Fruit fly (Drosophila melanogaster) whole organism, embryonic: ENCODE results near the gene mahe.

ENCODE experiments used
- CG10274 ChIP-seq: fragments of 200-800 bp; sonication (Bioruptor generic); optimal IDR thresholded peaks from 3 replicates; lab custom pipeline; 2017; ENCODE audit warnings: missing biosample characterization, mild to moderate bottlenecking, missing genetic modification characterization
- CG10979 ChIP-seq: fragments of 200-800 bp; sonication (Bioruptor generic); optimal IDR thresholded peaks from 2 replicates; lab custom pipeline; 2018; ENCODE audit warnings: missing biosample characterization, mild to moderate bottlenecking, missing genetic modification characterization, moderate library complexity
- CG12104 ChIP-seq: fragments of 200-800 bp; sonication (Bioruptor generic); optimal IDR thresholded peaks from 3 replicates; lab custom pipeline; 2016; ENCODE audit warnings: missing biosample characterization, missing genetic modification characterization
- CG12236 ChIP-seq: fragments of 200-800 bp; sonication (Bioruptor generic); optimal IDR thresholded peaks from 2 replicates; lab custom pipeline; 2016; ENCODE audit warnings: missing biosample characterization, missing genetic modification characterization
- CG13287 ChIP-seq: fragments of 200-800 bp; sonication (Bioruptor generic); IDR thresholded peaks from 2 replicates; pipeline ENCODE4 v1.3.6; 2022; ENCODE audit warnings: missing biosample characterization, missing genetic modification characterization; ENCODE audit not compliant: partially characterized antibody
- CG14667 ChIP-seq: fragments of 200-800 bp; sonication (Bioruptor generic); IDR thresholded peaks from 2 replicates; pipeline ENCODE4 v1.3.6; 2022; ENCODE audit warnings: missing biosample characterization, missing genetic modification characterization
- CG14965 ChIP-seq: fragments of 200-800 bp; sonication (Bioruptor generic); optimal IDR thresholded peaks from 2 replicates; lab custom pipeline; 2016; ENCODE audit warnings: missing biosample characterization, missing genetic modification characterization, borderline replicate concordance
- CG1647 ChIP-seq: fragments of 200-800 bp; sonication (Bioruptor generic); optimal IDR thresholded peaks from 3 replicates; lab custom pipeline; 2016; ENCODE audit warnings: missing biosample characterization, missing genetic modification characterization
- CG18599 ChIP-seq: fragments of 200-800 bp; sonication (Bioruptor generic); optimal IDR thresholded peaks from 3 replicates; lab custom pipeline; 2017; ENCODE audit warnings: missing biosample characterization, missing genetic modification characterization, mild to moderate bottlenecking, moderate library complexity, missing genetic modification reagents
- CG18764 ChIP-seq: fragments of 200-800 bp; sonication (Bioruptor generic); optimal IDR thresholded peaks from 3 replicates; lab custom pipeline; 2016; ENCODE audit warnings: missing biosample characterization, missing genetic modification characterization
- CG31388 ChIP-seq: fragments of 200-800 bp; sonication (Bioruptor generic); optimal IDR thresholded peaks from 2 replicates; lab custom pipeline; 2016; ENCODE audit warnings: missing biosample characterization, missing genetic modification characterization
- CG3163 ChIP-seq: fragments of 200-800 bp; sonication (Bioruptor generic); optimal IDR thresholded peaks from 3 replicates; lab custom pipeline; 2016; ENCODE audit warnings: missing biosample characterization, missing genetic modification characterization
- CG33557 ChIP-seq: fragments of 200-800 bp; sonication (Bioruptor generic); optimal IDR thresholded peaks from 2 replicates; lab custom pipeline; 2019; ENCODE audit warnings: missing biosample characterization, mild to moderate bottlenecking, missing genetic modification characterization, moderate library complexity
- CG3407 ChIP-seq: fragments of 200-800 bp; sonication (Bioruptor generic); optimal IDR thresholded peaks from 2 replicates; lab custom pipeline; 2018; ENCODE audit warnings: missing biosample characterization, mild to moderate bottlenecking, missing genetic modification characterization
- CG34376 ChIP-seq: fragments of 200-800 bp; sonication (Bioruptor generic); optimal IDR thresholded peaks from 2 replicates; lab custom pipeline; 2018; ENCODE audit warnings: missing biosample characterization, mild to moderate bottlenecking, missing genetic modification characterization
- CG4282 ChIP-seq: fragments of 200-800 bp; sonication (Bioruptor generic); optimal IDR thresholded peaks from 2 replicates; lab custom pipeline; 2016; ENCODE audit warnings: missing biosample characterization, missing genetic modification characterization
- CG5180 ChIP-seq: fragments of 200-800 bp; sonication (Bioruptor generic); optimal IDR thresholded peaks from 3 replicates; lab custom pipeline; 2017; ENCODE audit warnings: missing biosample characterization, missing genetic modification characterization, mild to moderate bottlenecking, moderate library complexity, missing genetic modification reagents
- CG6272 ChIP-seq: fragments of 200-800 bp; sonication (Bioruptor generic); IDR thresholded peaks from 2 replicates; pipeline ENCODE4 v1.3.6; 2022; ENCODE audit warnings: missing biosample characterization, missing genetic modification characterization
- CG7271 ChIP-seq: fragments of 200-800 bp; sonication (Bioruptor generic); optimal IDR thresholded peaks from 2 replicates; lab custom pipeline; 2018; ENCODE audit warnings: missing biosample characterization, mild to moderate bottlenecking, missing genetic modification characterization, moderate library complexity
- CG8089 ChIP-seq: fragments of 200-800 bp; sonication (Bioruptor generic); optimal IDR thresholded peaks from 3 replicates; lab custom pipeline; 2016; ENCODE audit warnings: missing biosample characterization, missing genetic modification characterization
- CG8359 ChIP-seq: fragments of 200-800 bp; sonication (Bioruptor generic); optimal IDR thresholded peaks from 2 replicates; lab custom pipeline; 2017; ENCODE audit warnings: missing biosample characterization, mild to moderate bottlenecking, missing genetic modification characterization, borderline replicate concordance
- CG9876 ChIP-seq: fragments of 200-800 bp; sonication (Bioruptor generic); optimal IDR thresholded peaks from 2 replicates; lab custom pipeline; 2016; ENCODE audit warnings: missing biosample characterization, missing genetic modification characterization
- Doc3 ChIP-seq: fragments of 200-800 bp; sonication (Bioruptor generic); IDR thresholded peaks from 3 replicates; pipeline ENCODE4 v1.3.6; 2022; ENCODE audit warnings: missing biosample characterization, missing genetic modification characterization; ENCODE audit not compliant: partially characterized antibody
- Dref ChIP-seq: fragments of 200-800 bp; sonication (Bioruptor generic); IDR thresholded peaks from 2 replicates; pipeline ENCODE4 v1.3.6; 2022; ENCODE audit warnings: missing biosample characterization, missing genetic modification characterization
- Fer1 ChIP-seq: fragments of 200-800 bp; sonication (Bioruptor generic); optimal IDR thresholded peaks from 2 replicates; lab custom pipeline; 2017; ENCODE audit warnings: missing biosample characterization, mild to moderate bottlenecking, missing genetic modification characterization
- Gsc ChIP-seq: fragments of 200-800 bp; sonication (Bioruptor generic); IDR thresholded peaks from 2 replicates; pipeline ENCODE4 v1.3.6; 2022; ENCODE audit warnings: missing biosample characterization, missing genetic modification characterization
- Jarid2 ChIP-seq: fragments of 200-800 bp; sonication (Bioruptor generic); optimal IDR thresholded peaks from 3 replicates; lab custom pipeline; 2017; ENCODE audit warnings: mild to moderate bottlenecking, missing biosample characterization, missing genetic modification reagents, missing genetic modification characterization
- Vsx1 ChIP-seq: fragments of 200-800 bp; sonication (Bioruptor generic); optimal IDR thresholded peaks from 2 replicates; lab custom pipeline; 2017; ENCODE audit warnings: missing biosample characterization, mild to moderate bottlenecking, missing genetic modification characterization, missing genetic modification reagents
- caup ChIP-seq: fragments of 200-800 bp; sonication (Bioruptor generic); optimal IDR thresholded peaks from 3 replicates; lab custom pipeline; 2017; ENCODE audit warnings: missing biosample characterization, mild to moderate bottlenecking, missing genetic modification characterization, moderate library complexity; ENCODE audit not compliant: severe bottlenecking
- chif ChIP-seq, 2 experiments: fragments of 200-800 bp; sonication (Bioruptor generic); optimal IDR thresholded peaks; 3 replicates each; lab custom pipeline; 2016; ENCODE audit warnings: missing biosample characterization in 2 of 2, missing genetic modification characterization in 2 of 2
- chinmo ChIP-seq: fragments of 200-800 bp; sonication (Bioruptor generic); IDR thresholded peaks from 4 replicates; pipeline ENCODE4 v1.3.6; 2022; ENCODE audit warnings: missing biosample characterization, missing genetic modification characterization; ENCODE audit not compliant: partially characterized antibody
- dysf ChIP-seq: fragments of 200-800 bp; sonication (Bioruptor generic); IDR thresholded peaks from 3 replicates; pipeline ENCODE4 v1.3.6; 2022; ENCODE audit warnings: missing biosample characterization, missing genetic modification characterization
- hbn ChIP-seq: fragments of 200-800 bp; sonication (Bioruptor generic); IDR thresholded peaks from 2 replicates; pipeline ENCODE4 v1.3.6; 2022; ENCODE audit warnings: missing biosample characterization, missing genetic modification characterization; ENCODE audit not compliant: partially characterized antibody
- hth ChIP-seq: fragments of >200 bp; optimal IDR thresholded peaks from 2 replicates; lab custom pipeline; 2017; ENCODE audit warnings: inconsistent platforms
- inv ChIP-seq: fragments of 200-800 bp; sonication (Bioruptor generic); IDR thresholded peaks from 2 replicates; pipeline ENCODE4 v1.3.6; 2022; ENCODE audit warnings: missing biosample characterization, missing genetic modification characterization; ENCODE audit not compliant: partially characterized antibody
- kni ChIP-seq: fragments of 200-800 bp; sonication (Bioruptor generic); optimal IDR thresholded peaks from 3 replicates; lab custom pipeline; 2017; ENCODE audit warnings: mild to moderate bottlenecking, missing biosample characterization, missing genetic modification reagents, missing genetic modification characterization
- org-1 ChIP-seq: fragments of 200-800 bp; sonication (Bioruptor generic); optimal IDR thresholded peaks from 2 replicates; lab custom pipeline; 2017; ENCODE audit warnings: missing biosample characterization, missing genetic modification characterization
- peb ChIP-seq: fragments of 200-800 bp; sonication (Bioruptor generic); IDR thresholded peaks from 2 replicates; pipeline ENCODE4 v1.3.6; 2022; ENCODE audit warnings: missing biosample characterization, missing genetic modification characterization
- pho ChIP-seq: fragments of 200-800 bp; sonication (Bioruptor generic); optimal IDR thresholded peaks from 2 replicates; lab custom pipeline; 2016; ENCODE audit warnings: missing biosample characterization, missing genetic modification characterization
- pnt ChIP-seq: fragments of 200-800 bp; sonication (Bioruptor generic); optimal IDR thresholded peaks from 3 replicates; lab custom pipeline; 2016; ENCODE audit warnings: missing biosample characterization, missing genetic modification characterization
- pros ChIP-seq: fragments of 200-800 bp; sonication (Bioruptor generic); optimal IDR thresholded peaks from 3 replicates; lab custom pipeline; 2019; ENCODE audit warnings: missing biosample characterization, mild to moderate bottlenecking, missing genetic modification characterization, moderate library complexity
- psq ChIP-seq: fragments of 200-800 bp; sonication (Bioruptor generic); optimal IDR thresholded peaks from 2 replicates; lab custom pipeline; 2017; ENCODE audit warnings: missing biosample characterization, missing genetic modification characterization
- rib ChIP-seq: fragments of 200-800 bp; sonication (Bioruptor generic); IDR thresholded peaks from 2 replicates; pipeline ENCODE4 v1.3.6; 2022; ENCODE audit warnings: missing biosample characterization, missing genetic modification characterization
- tll ChIP-seq, 2 experiments: fragments of 200-800 bp in 1 of 2; fragments of >200 bp in 1 of 2; sonication (Bioruptor generic) in 1 of 2; optimal IDR thresholded peaks; 2 replicates each; lab custom pipeline; 2017 to 2019; ENCODE audit warnings: missing biosample characterization in 2 of 2, missing genetic modification characterization in 2 of 2, mild to moderate bottlenecking in 1 of 2, moderate library complexity in 1 of 2
- tx ChIP-seq: fragments of 200-800 bp; sonication (Bioruptor generic); optimal IDR thresholded peaks from 2 replicates; lab custom pipeline; 2016; ENCODE audit warnings: missing biosample characterization, missing genetic modification characterization
- unpg ChIP-seq: fragments of 200-800 bp; sonication (Bioruptor generic); optimal IDR thresholded peaks from 3 replicates; lab custom pipeline; 2018; ENCODE audit warnings: missing biosample characterization, mild to moderate bottlenecking, missing genetic modification characterization, moderate library complexity
- vfl ChIP-seq: fragments of 200-800 bp; sonication (Bioruptor generic); optimal IDR thresholded peaks from 2 replicates; lab custom pipeline; 2016; ENCODE audit warnings: missing biosample characterization, missing genetic modification characterization

Gene mahe

DNA sequence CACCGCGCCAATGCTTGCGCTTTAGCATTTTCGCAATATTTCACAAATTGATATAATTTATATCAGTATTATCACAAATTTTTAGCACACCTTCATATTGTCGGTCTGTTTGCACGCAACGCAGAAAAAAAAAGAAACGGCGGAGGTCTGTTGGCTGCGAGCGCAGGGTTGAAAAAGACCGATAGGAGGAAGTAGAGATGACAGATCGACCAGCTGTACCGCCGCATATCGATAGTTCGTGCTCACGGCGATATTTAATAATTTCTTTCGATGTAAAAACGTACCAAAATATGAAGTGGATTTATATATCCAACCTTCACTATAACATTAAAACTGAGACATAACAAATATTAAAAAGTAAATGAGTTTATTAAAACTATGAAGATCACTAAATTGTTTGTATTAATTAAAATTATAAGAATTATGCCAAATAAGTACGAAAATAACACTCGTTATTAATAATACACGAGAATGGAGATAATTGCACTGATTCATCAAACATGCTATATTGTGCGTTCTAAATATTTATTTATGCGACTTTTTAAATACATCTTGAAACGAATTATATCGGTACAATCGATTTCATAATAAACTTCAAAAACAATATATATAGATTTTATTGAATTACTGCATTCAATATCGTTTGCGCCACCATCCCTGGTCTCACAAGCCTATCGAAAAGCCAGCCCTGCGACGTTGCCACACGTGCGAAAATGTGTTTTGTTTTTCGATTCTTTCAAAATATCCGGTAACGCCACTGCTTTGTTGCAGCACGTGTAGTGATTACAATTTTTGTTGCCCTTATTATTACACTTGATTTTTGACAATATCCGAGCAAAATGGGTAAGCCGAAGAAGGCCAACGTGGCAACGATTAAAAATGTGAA is 29.8 kb downstream of the mahe start, which contains the start of the genes RpS6 and bys (continued):
- TF ChIP-seq CG8089 (GFP tag; lab: Kevin White, UChicago) (peak; percentile 5), CG3163 (GFP tag; lab: Kevin White, UChicago) (no peak), CG12236 (GFP tag; lab: Kevin White, UChicago) (no peak), dysf (GFP tag; lab: Robert Waterston, UW) (peak; percentile 42; the same call in 2 of the 3 replicates), Fer1 (GFP tag; lab: Kevin White, UChicago) (peak; percentile 59), Vsx1 (no peak), CG18599 (peak; percentile 46), peb (no peak), CG14667 (peak; percentile 27; the same call in 1 of the 2 replicates), CG14965 (GFP tag; lab: Kevin White, UChicago) (no peak), vfl (GFP tag; lab: Kevin White, UChicago) (no peak), tll (GFP tag; optimal IDR thresholded peaks at IDR 0.05; lab: Kevin White, UChicago) (no peak), CG8359 (no peak), CG4282 (GFP tag; lab: Kevin White, UChicago) (no peak), Dref (GFP tag; lab: Robert Waterston, UW) (peak; percentile 76), pros (GFP tag; lab: Kevin White, UChicago) (no peak), chif (GFP tag; optimal IDR thresholded peaks at IDR 0.05; lab: Kevin White, UChicago) (peak in 1 of 2 experiments; percentile 8), caup (GFP tag; lab: Kevin White, UChicago) (peak; percentile 69), Gsc (GFP tag; lab: Robert Waterston, UW) (no peak), rib (GFP tag; lab: Robert Waterston, UW) (peak; percentile 60; the same call in 1 of the 2 replicates), CG34376 (GFP tag; lab: Kevin White, UChicago) (peak; percentile 74), CG5180 (GFP tag; lab: Kevin White, UChicago) (peak; percentile 24), CG10979 (tag; lab: Kevin White, UChicago) (peak; percentile 2), CG13287 (GFP tag; lab: Robert Waterston, UW) (peak; percentile 76), kni (GFP tag; lab: Kevin White, UChicago) (peak; percentile 30), CG18764 (GFP tag; lab: Kevin White, UChicago) (no peak), CG33557 (peak; percentile 19), CG7271 (tag; lab: Kevin White, UChicago) (peak; percentile 34), psq (GFP tag; lab: Kevin White, UChicago) (no peak), CG6272 (GFP tag; lab: Robert Waterston, UW) (peak; percentile 62), Jarid2 (GFP tag; lab: Kevin White, UChicago) (peak; percentile 49), pho (no peak), hbn (GFP tag; lab: Robert Waterston, UW) (peak; percentile 58), CG12104 (GFP tag; lab: Kevin White, UChicago) (peak; percentile 30), CG31388 (no peak), hth (lab: Kevin White, UChicago) (no peak), org-1 (no peak), pnt (no peak), CG3407 (GFP tag; lab: Kevin White, UChicago) (no peak), tx (GFP tag; lab: Kevin White, UChicago) (no peak), CG1647 (GFP tag; lab: Kevin White, UChicago) (no peak), Doc3 (GFP tag; lab: Robert Waterston, UW) (peak; percentile 71; the same call in 2 of the 3 replicates), CG10274 (peak; percentile 46), chinmo (GFP tag; lab: Robert Waterston, UW) (peak; percentile 59; the same call in 1 of the 4 replicates), inv (GFP tag; lab: Robert Waterston, UW) (peak; percentile 77), unpg (GFP tag; lab: Kevin White, UChicago) (peak; percentile 51), CG9876 (GFP tag; lab: Kevin White, UChicago) (peak; percentile 6)
